Worm (Caenorhabditis elegans): Measurements from ENCODE around the gene K03A11.4.

DNA sequence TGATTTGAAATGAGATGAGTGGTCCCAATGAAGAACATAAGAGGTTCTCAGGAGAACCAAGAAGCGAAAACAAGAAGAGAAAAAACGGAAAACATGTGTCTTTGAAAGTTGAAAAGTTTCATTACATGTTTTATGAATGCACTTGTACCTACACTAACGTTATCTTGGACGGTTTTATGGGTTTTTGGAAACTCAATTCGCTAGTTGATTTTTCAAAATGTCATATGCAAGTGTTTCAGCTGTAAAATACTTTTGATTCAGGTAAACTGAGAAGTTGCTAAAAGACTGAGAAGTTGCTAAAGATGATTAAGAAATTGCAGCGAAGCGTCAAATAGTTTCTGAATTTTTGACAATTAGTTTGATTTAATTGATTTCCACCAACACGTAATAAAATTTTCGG lies 6.9 kb upstream of the K03A11.4 start, which contains the start of gene cpx-2:
- no peak for TF ChIP-seq him-1 (tag; optimal IDR thresholded peaks at IDR 0.05)
- no peak for TF ChIP-seq dao-5 (tag; optimal IDR thresholded peaks at IDR 0.05)

Measured in whole organism, L4/young adult.